Fruit fly (Drosophila melanogaster) whole organism, embryonic: Measurements from ENCODE around the gene MESR3.
A peak's percentile ranks its signal among the peaks of the same experiment; 100 is the strongest.

Experiments used
- Adf1 ChIP-seq: fragments of 200-800 bp; sonication (Bioruptor generic); IDR thresholded peaks from 2 replicates; pipeline ENCODE4 v1.3.6; 2022; ENCODE audit warnings: missing biosample characterization, missing genetic modification characterization
- CG11456 ChIP-seq: fragments of 200-800 bp; sonication (Bioruptor generic); IDR thresholded peaks from 3 replicates; pipeline ENCODE4 v1.3.6; 2022; ENCODE audit warnings: missing biosample characterization, missing genetic modification characterization
- CG11504 ChIP-seq: fragments of 200-800 bp; sonication (Bioruptor generic); optimal IDR thresholded peaks from 3 replicates; lab custom pipeline; 2019; ENCODE audit warnings: missing biosample characterization, mild to moderate bottlenecking, missing genetic modification characterization, moderate library complexity
- CG13424 ChIP-seq: fragments of 200-800 bp; sonication (Bioruptor generic); optimal IDR thresholded peaks from 2 replicates; lab custom pipeline; 2019; ENCODE audit warnings: missing biosample characterization, mild to moderate bottlenecking, missing genetic modification characterization, moderate library complexity
- CG13624 ChIP-seq: fragments of 200-800 bp; sonication (Bioruptor generic); optimal IDR thresholded peaks from 2 replicates; lab custom pipeline; 2016; ENCODE audit warnings: missing biosample characterization, missing genetic modification characterization
- CG14014 ChIP-seq: fragments of 200-800 bp; sonication (Bioruptor generic); IDR thresholded peaks from 2 replicates; pipeline ENCODE4 v1.3.6; 2022; ENCODE audit warnings: missing biosample characterization, missing genetic modification characterization
- CG15073 ChIP-seq: fragments of 200-800 bp; sonication (Bioruptor generic); optimal IDR thresholded peaks from 2 replicates; lab custom pipeline; 2016; ENCODE audit warnings: missing biosample characterization, missing genetic modification characterization
- CG1647 ChIP-seq: fragments of 200-800 bp; sonication (Bioruptor generic); optimal IDR thresholded peaks from 3 replicates; lab custom pipeline; 2016; ENCODE audit warnings: missing biosample characterization, missing genetic modification characterization
- CG16863 ChIP-seq: fragments of 200-800 bp; sonication (Bioruptor generic); optimal IDR thresholded peaks from 3 replicates; lab custom pipeline; 2016; ENCODE audit warnings: missing biosample characterization, missing genetic modification characterization
- CG17568 ChIP-seq: fragments of 200-800 bp; sonication (Bioruptor generic); optimal IDR thresholded peaks from 2 replicates; lab custom pipeline; 2018; ENCODE audit warnings: missing biosample characterization, mild to moderate bottlenecking, missing genetic modification characterization, moderate library complexity
- CG17829 ChIP-seq: fragments of 200-800 bp; optimal IDR thresholded peaks from 2 replicates; lab custom pipeline; 2019; ENCODE audit warnings: missing biosample characterization, mild to moderate bottlenecking, missing genetic modification characterization, moderate library complexity
- CG18011 ChIP-seq: fragments of 200-800 bp; sonication (Bioruptor generic); optimal IDR thresholded peaks from 2 replicates; lab custom pipeline; 2017; ENCODE audit warnings: missing biosample characterization, missing genetic modification characterization, mild to moderate bottlenecking, moderate library complexity, missing genotype
- CG2875 ChIP-seq: fragments of 200-800 bp; sonication (Bioruptor generic); optimal IDR thresholded peaks from 2 replicates; lab custom pipeline; 2017; ENCODE audit warnings: missing biosample characterization, mild to moderate bottlenecking, missing genetic modification characterization, missing genetic modification reagents
- CG31365 ChIP-seq: fragments of 200-800 bp; sonication (Bioruptor generic); optimal IDR thresholded peaks from 2 replicates; lab custom pipeline; 2018; ENCODE audit warnings: missing biosample characterization, mild to moderate bottlenecking, missing genetic modification characterization
- CG3281 ChIP-seq: fragments of 200-800 bp; sonication (Bioruptor generic); optimal IDR thresholded peaks from 3 replicates; lab custom pipeline; 2017; ENCODE audit warnings: missing biosample characterization, mild to moderate bottlenecking, missing genetic modification characterization
- CG3995 ChIP-seq: fragments of 200-800 bp; sonication (Bioruptor generic); optimal IDR thresholded peaks from 3 replicates; lab custom pipeline; 2016; ENCODE audit warnings: missing biosample characterization, missing genetic modification characterization
- CG4282 ChIP-seq: fragments of 200-800 bp; sonication (Bioruptor generic); optimal IDR thresholded peaks from 2 replicates; lab custom pipeline; 2016; ENCODE audit warnings: missing biosample characterization, missing genetic modification characterization
- CG6683 ChIP-seq: fragments of 200-800 bp; sonication (Bioruptor generic); optimal IDR thresholded peaks from 2 replicates; lab custom pipeline; 2017; ENCODE audit warnings: missing biosample characterization, mild to moderate bottlenecking, missing genetic modification characterization, missing genetic modification reagents
- CG6791 ChIP-seq: fragments of 200-800 bp; sonication (Bioruptor generic); IDR thresholded peaks from 3 replicates; pipeline ENCODE4 v1.3.6; 2022; ENCODE audit warnings: missing biosample characterization, missing genetic modification characterization; ENCODE audit not compliant: partially characterized antibody
- CG8478 ChIP-seq: fragments of >200 bp; optimal IDR thresholded peaks from 2 replicates; lab custom pipeline; 2018
- D19A ChIP-seq: fragments of 200-800 bp; optimal IDR thresholded peaks from 3 replicates; lab custom pipeline; 2019; ENCODE audit warnings: missing biosample characterization, mild to moderate bottlenecking, missing genetic modification characterization, moderate library complexity
- Dbx ChIP-seq: fragments of 200-800 bp; sonication (Bioruptor generic); IDR thresholded peaks from 3 replicates; pipeline ENCODE4 v1.3.6; 2022; ENCODE audit warnings: missing biosample characterization, missing genetic modification characterization
- E2f2 ChIP-seq: fragments of 200-800 bp; sonication (Bioruptor generic); IDR thresholded peaks from 2 replicates; pipeline ENCODE4 v1.3.6; 2022; ENCODE audit warnings: missing biosample characterization, missing genetic modification characterization
- Gug ChIP-seq: fragments of 200-800 bp; sonication (Bioruptor generic); IDR thresholded peaks from 4 replicates; pipeline ENCODE4 v1.3.6; 2022; ENCODE audit warnings: missing biosample characterization, missing genetic modification characterization
- H15 ChIP-seq: fragments of 200-800 bp; sonication (Bioruptor generic); IDR thresholded peaks from 3 replicates; pipeline ENCODE4 v1.3.6; 2022; ENCODE audit warnings: missing biosample characterization, missing genetic modification characterization
- HLH54F ChIP-seq: fragments of 200-800 bp; sonication (Bioruptor generic); optimal IDR thresholded peaks from 3 replicates; lab custom pipeline; 2016; ENCODE audit warnings: missing biosample characterization, missing genetic modification characterization
- Hr39 ChIP-seq: fragments of >200 bp; optimal IDR thresholded peaks from 2 replicates; lab custom pipeline; 2017
- Hr51 ChIP-seq, 2 experiments: fragments of 200-800 bp; sonication (Bioruptor generic); optimal IDR thresholded peaks; 2 replicates in 1 of 2; 3 replicates in 1 of 2; lab custom pipeline; 2016 to 2018; ENCODE audit warnings: missing biosample characterization in 2 of 2, missing genetic modification characterization in 2 of 2, mild to moderate bottlenecking in 1 of 2, moderate library complexity in 1 of 2
- MESR4 ChIP-seq: fragments of 200-800 bp; sonication (Bioruptor generic); optimal IDR thresholded peaks from 2 replicates; lab custom pipeline; 2018; ENCODE audit warnings: missing biosample characterization, mild to moderate bottlenecking, missing genetic modification characterization, moderate library complexity
- Myb ChIP-seq: fragments of 200-800 bp; sonication (Bioruptor generic); optimal IDR thresholded peaks from 2 replicates; lab custom pipeline; 2016; ENCODE audit warnings: missing biosample characterization, missing genetic modification characterization
- Nf-YA ChIP-seq: fragments of 200-800 bp; sonication (Bioruptor generic); IDR thresholded peaks from 2 replicates; pipeline ENCODE4 v1.3.6; 2022; ENCODE audit warnings: missing biosample characterization, missing genetic modification characterization
- Ravus ChIP-seq: fragments of 200-800 bp; sonication (Bioruptor generic); IDR thresholded peaks from 2 replicates; pipeline ENCODE4 v1.3.6; 2022; ENCODE audit warnings: missing biosample characterization, missing genetic modification characterization
- Rfx ChIP-seq: fragments of 200-800 bp; sonication (Bioruptor generic); IDR thresholded peaks from 2 replicates; pipeline ENCODE4 v1.3.6; 2022; ENCODE audit warnings: missing biosample characterization, missing genetic modification characterization
- aop ChIP-seq: fragments of 200-800 bp; sonication (Bioruptor generic); IDR thresholded peaks from 2 replicates; pipeline ENCODE4 v1.3.6; 2022; ENCODE audit warnings: missing biosample characterization, missing genetic modification characterization
- ara ChIP-seq: fragments of 200-800 bp; sonication (Bioruptor generic); IDR thresholded peaks from 2 replicates; pipeline ENCODE4 v1.3.6; 2022; ENCODE audit warnings: missing biosample characterization, missing genetic modification characterization
- bbx ChIP-seq: fragments of 200-800 bp; sonication (Bioruptor generic); IDR thresholded peaks from 2 replicates; pipeline ENCODE4 v1.3.6; 2022; ENCODE audit warnings: missing biosample characterization, missing genetic modification characterization; ENCODE audit not compliant: partially characterized antibody
- corto ChIP-seq: fragments of 200-800 bp; sonication (Bioruptor generic); optimal IDR thresholded peaks from 2 replicates; lab custom pipeline; 2016; ENCODE audit warnings: missing biosample characterization, mild to moderate bottlenecking, missing genetic modification characterization, moderate library complexity
- dati ChIP-seq: fragments of 200-800 bp; sonication (Bioruptor generic); IDR thresholded peaks from 2 replicates; pipeline ENCODE4 v1.3.6; 2022; ENCODE audit warnings: missing biosample characterization, missing genetic modification characterization
- fru ChIP-seq: fragments of >200 bp; optimal IDR thresholded peaks from 2 replicates; lab custom pipeline; 2017
- gfzf ChIP-seq: fragments of 200-800 bp; sonication (Bioruptor generic); optimal IDR thresholded peaks from 2 replicates; lab custom pipeline; 2016; ENCODE audit warnings: missing biosample characterization, mild to moderate bottlenecking, missing genetic modification characterization, moderate library complexity
- grn ChIP-seq: fragments of 200-800 bp; sonication (Bioruptor generic); optimal IDR thresholded peaks from 3 replicates; lab custom pipeline; 2017; ENCODE audit warnings: missing biosample characterization, missing genetic modification characterization
- gsb-n ChIP-seq: fragments of 200-800 bp; sonication (Bioruptor generic); optimal IDR thresholded peaks from 3 replicates; lab custom pipeline; 2018; ENCODE audit warnings: missing biosample characterization, mild to moderate bottlenecking, missing genetic modification characterization
- her ChIP-seq: fragments of 200-800 bp; sonication (Bioruptor generic); optimal IDR thresholded peaks from 2 replicates; lab custom pipeline; 2016; ENCODE audit warnings: missing biosample characterization, missing genetic modification characterization
- lbe ChIP-seq: fragments of 200-800 bp; sonication (Bioruptor generic); optimal IDR thresholded peaks from 2 replicates; lab custom pipeline; 2016; ENCODE audit warnings: missing biosample characterization, mild to moderate bottlenecking, missing genetic modification characterization
- sc ChIP-seq, 3 experiments: fragments of >200 bp in 2 of 3; fragments of 200-800 bp in 1 of 3; sonication (Bioruptor generic) in 1 of 3; optimal IDR thresholded peaks; 2 replicates in 2 of 3; 3 replicates in 1 of 3; lab custom pipeline; 2017; ENCODE audit warnings: mild to moderate bottlenecking in 1 of 3, missing biosample characterization in 1 of 3, missing genetic modification characterization in 1 of 3, missing genetic modification reagents in 1 of 3
- scrt ChIP-seq: fragments of 200-800 bp; sonication (Bioruptor generic); optimal IDR thresholded peaks from 2 replicates; lab custom pipeline; 2018; ENCODE audit warnings: missing biosample characterization, mild to moderate bottlenecking, missing genetic modification characterization, moderate library complexity
- sens ChIP-seq: fragments of 200-800 bp; sonication (Bioruptor generic); peaks from one replicate; lab custom pipeline; 2016; ENCODE audit warnings: missing biosample characterization, missing genetic modification characterization
- sim ChIP-seq: fragments of 200-800 bp; sonication (Bioruptor generic); IDR thresholded peaks from 2 replicates; pipeline ENCODE4 v1.3.6; 2022; ENCODE audit warnings: missing biosample characterization, missing genetic modification characterization
- so ChIP-seq: fragments of 200-800 bp; sonication (Bioruptor generic); IDR thresholded peaks from 3 replicates; pipeline ENCODE4 v1.3.6; 2022; ENCODE audit warnings: missing biosample characterization, missing genetic modification characterization
- unpg ChIP-seq: fragments of 200-800 bp; sonication (Bioruptor generic); optimal IDR thresholded peaks from 3 replicates; lab custom pipeline; 2018; ENCODE audit warnings: missing biosample characterization, mild to moderate bottlenecking, missing genetic modification characterization, moderate library complexity
- zen2 ChIP-seq: fragments of 200-800 bp; sonication (Bioruptor generic); IDR thresholded peaks from 3 replicates; pipeline ENCODE4 v1.3.6; 2022; ENCODE audit warnings: missing biosample characterization, missing genetic modification characterization; ENCODE audit not compliant: partially characterized antibody

The MESR3 gene

DNA sequence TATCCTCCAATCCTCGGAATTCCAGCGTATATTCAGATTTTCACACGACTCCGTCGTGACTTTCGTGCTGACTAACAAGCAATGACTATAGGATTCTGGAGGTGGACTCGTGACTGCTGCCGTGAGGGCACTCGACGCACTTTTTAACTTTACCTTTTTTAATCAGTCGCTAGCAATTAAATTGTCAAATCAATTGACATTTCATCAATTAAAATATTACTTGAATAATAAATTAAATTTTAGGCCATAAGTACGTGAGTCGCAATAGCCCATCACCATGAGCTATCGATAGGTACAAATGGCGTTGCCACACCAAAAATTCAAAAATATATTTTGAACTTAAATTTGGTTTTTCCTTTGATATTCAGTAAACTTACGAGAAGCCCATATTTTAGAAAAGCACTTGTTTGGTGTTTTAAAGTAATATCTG, 88.6 kb downstream of the MESR3 start, which contains the start of gene Jwa (continued):
- TF ChIP-seq Myb (GFP tag; lab: Kevin White, UChicago) (peak; percentile 84), corto (GFP tag; lab: Kevin White, UChicago) (peak; percentile 22), CG1647 (peak; percentile 84), her (GFP tag; lab: Kevin White, UChicago) (peak; percentile 61), CG31365 (no peak), gfzf (GFP tag; lab: Kevin White, UChicago) (peak; percentile 12), Rfx (GFP tag; lab: Robert Waterston, UW) (peak; percentile 94), zen2 (GFP tag; lab: Robert Waterston, UW) (peak; percentile 98; the same call in 2 of the 3 replicates), CG13424 (tag; lab: Kevin White, UChicago) (peak; percentile 97), sim (GFP tag; lab: Robert Waterston, UW) (peak; percentile 63; the same call in 1 of the 2 replicates), D19A (peak; percentile 59), H15 (GFP tag; lab: Robert Waterston, UW) (peak; percentile 88), gsb-n (tag; lab: Kevin White, UChicago) (peak; percentile 90), CG16863 (GFP tag; lab: Kevin White, UChicago) (peak; percentile 84), CG3281 (GFP tag; lab: Kevin White, UChicago) (peak; percentile 75), sc (optimal IDR thresholded peaks at IDR 0.05; lab: Kevin White, UChicago) (no peak), sc (GFP tag; optimal IDR thresholded peaks at IDR 0.05; lab: Kevin White, UChicago) (peak; percentile 86), aop (GFP tag; lab: Robert Waterston, UW) (peak; percentile 63), CG6683 (GFP tag; lab: Kevin White, UChicago) (peak; percentile 44), CG3995 (GFP tag; lab: Kevin White, UChicago) (peak; percentile 67), ara (peak; percentile 84), Adf1 (GFP tag; lab: Robert Waterston, UW) (peak; percentile 72), CG18011 (GFP tag; lab: Kevin White, UChicago) (peak; percentile 90), CG8478 (lab: Kevin White, UChicago) (no peak), CG11504 (tag; lab: Kevin White, UChicago) (peak; percentile 82), Hr51 (GFP tag; optimal IDR thresholded peaks at IDR 0.05; lab: Kevin White, UChicago) (peak; percentile 86 to 90), Ravus (GFP tag; lab: Robert Waterston, UW) (peak; percentile 53), sens (peak; percentile 97), Nf-YA (GFP tag; lab: Robert Waterston, UW) (peak; percentile 67), CG11456 (peak; percentile 90), unpg (GFP tag; lab: Kevin White, UChicago) (peak; percentile 97), so (GFP tag; lab: Robert Waterston, UW) (peak; percentile 84; the same call in 2 of the 3 replicates), CG17568 (GFP tag; lab: Kevin White, UChicago) (peak; percentile 91), HLH54F (GFP tag; lab: Kevin White, UChicago) (peak; percentile 96), grn (GFP tag; lab: Kevin White, UChicago) (peak; percentile 40), CG6791 (peak; percentile 97), Gug (GFP tag; lab: Robert Waterston, UW) (peak; percentile 94), CG15073 (GFP tag; lab: Kevin White, UChicago) (peak; percentile 80), MESR4 (GFP tag; lab: Kevin White, UChicago) (peak; percentile 87), CG14014 (peak; percentile 89), scrt (GFP tag; lab: Kevin White, UChicago) (peak; percentile 57), lbe (GFP tag; lab: Kevin White, UChicago) (peak; percentile 97), CG17829 (peak; percentile 89), CG4282 (GFP tag; lab: Kevin White, UChicago) (peak; percentile 82), bbx (GFP tag; lab: Robert Waterston, UW) (peak; percentile 97), CG13624 (GFP tag; lab: Kevin White, UChicago) (peak; percentile 87), fru (lab: Kevin White, UChicago) (no peak), Dbx (peak; percentile 95), CG2875 (GFP tag; lab: Kevin White, UChicago) (peak; percentile 68), dati (GFP tag; lab: Robert Waterston, UW) (peak; percentile 41; the same call in 1 of the 2 replicates), E2f2 (GFP tag; lab: Robert Waterston, UW) (peak; percentile 89), Hr39 (lab: Kevin White, UChicago) (no peak)
